Worm (Caenorhabditis elegans) whole organism, late embryonic: ENCODE measurements around the gene K10D2.8.

Experiments
- C08G9.2 ChIP-seq: sonication (generic microtip); optimal IDR thresholded peaks from 2 replicates; lab custom pipeline; 2016; ENCODE audit warnings: mild to moderate bottlenecking, missing genetic modification characterization, moderate library complexity, missing compliant biosample characterization
- C38D4.7 ChIP-seq: fragments of 200-800 bp; sonication (Bioruptor generic); optimal IDR thresholded peaks from 2 replicates; lab custom pipeline; 2018; ENCODE audit warnings: mild to moderate bottlenecking, missing genetic modification characterization, moderate library complexity, missing compliant biosample characterization
- K02D7.2 ChIP-seq: sonication (generic microtip); optimal IDR thresholded peaks from 2 replicates; lab custom pipeline; 2017; ENCODE audit warnings: mild to moderate bottlenecking, missing genetic modification characterization, missing compliant biosample characterization
- K09A11.1 ChIP-seq: sonication (generic microtip); optimal IDR thresholded peaks from 2 replicates; lab custom pipeline; 2017; ENCODE audit warnings: antibody characterized with exemption, mild to moderate bottlenecking, missing genetic modification characterization, missing compliant biosample characterization; ENCODE audit not compliant: insufficient read depth
- ceh-14 ChIP-seq: sonication (generic microtip); optimal IDR thresholded peaks from 2 replicates; lab custom pipeline; 2016; ENCODE audit warnings: missing genotype, missing genetic modification characterization, missing compliant biosample characterization
- ceh-30 ChIP-seq: fragments of 150-350 bp; optimal IDR thresholded peaks from 2 replicates; lab custom pipeline; 2014; ENCODE audit warnings: missing biosample characterization, missing genetic modification characterization
- ceh-31 ChIP-seq: sonication (generic microtip); optimal IDR thresholded peaks from 2 replicates; lab custom pipeline; 2016; ENCODE audit warnings: missing genetic modification characterization, missing compliant biosample characterization
- ceh-45 ChIP-seq: fragments of 200-800 bp; sonication (Bioruptor generic); IDR thresholded peaks from 2 replicates; pipeline ENCODE4 v1.3.6; 2022; ENCODE audit warnings: missing genetic modification reagents, missing genetic modification characterization, missing compliant biosample characterization
- ceh-6 ChIP-seq: fragments of 200-800 bp; sonication (Bioruptor generic); optimal IDR thresholded peaks from 2 replicates; lab custom pipeline; 2018; ENCODE audit warnings: mild to moderate bottlenecking, missing genetic modification characterization, missing compliant biosample characterization
- che-1 ChIP-seq: sonication (generic microtip); optimal IDR thresholded peaks from 2 replicates; lab custom pipeline; 2016; ENCODE audit warnings: mild to moderate bottlenecking, missing genetic modification characterization, missing compliant biosample characterization
- elt-2 ChIP-seq: sonication (generic microtip); optimal IDR thresholded peaks from 2 replicates; lab custom pipeline; 2016; ENCODE audit warnings: missing genetic modification reagents, missing genetic modification characterization, missing compliant biosample characterization
- elt-4 ChIP-seq: sonication (generic microtip); optimal IDR thresholded peaks from 2 replicates; lab custom pipeline; 2016; ENCODE audit warnings: missing genetic modification characterization, missing compliant biosample characterization
- eyg-1 ChIP-seq: sonication (generic microtip); optimal IDR thresholded peaks from 2 replicates; lab custom pipeline; 2016; ENCODE audit warnings: missing genotype, missing genetic modification characterization, missing compliant biosample characterization
- fax-1 ChIP-seq: sonication (generic microtip); optimal IDR thresholded peaks from 2 replicates; lab custom pipeline; 2016; ENCODE audit warnings: missing genotype, missing genetic modification characterization, missing compliant biosample characterization
- hlh-13 ChIP-seq: fragments of 200-800 bp; sonication (Bioruptor generic); optimal IDR thresholded peaks from 2 replicates; lab custom pipeline; 2018; ENCODE audit warnings: mild to moderate bottlenecking, missing genetic modification characterization, missing compliant biosample characterization
- hlh-30 ChIP-seq: sonication (generic microtip); optimal IDR thresholded peaks from 2 replicates; lab custom pipeline; 2017; ENCODE audit warnings: antibody characterized with exemption, missing genetic modification characterization, missing compliant biosample characterization; ENCODE audit not compliant: insufficient read depth
- hlh-6 ChIP-seq: sonication (generic microtip); optimal IDR thresholded peaks from 2 replicates; lab custom pipeline; 2016; ENCODE audit warnings: missing genotype, missing genetic modification characterization, missing compliant biosample characterization
- mec-3 ChIP-seq: sonication (generic microtip); optimal IDR thresholded peaks from 2 replicates; lab custom pipeline; 2016; ENCODE audit warnings: borderline replicate concordance, missing genetic modification characterization, missing compliant biosample characterization
- nhr-11 ChIP-seq: fragments of 150-350 bp; optimal IDR thresholded peaks from 2 replicates; lab custom pipeline; 2014; ENCODE audit warnings: missing biosample characterization, missing genetic modification characterization
- pag-3 ChIP-seq: sonication (generic microtip); optimal IDR thresholded peaks from 2 replicates; lab custom pipeline; 2016; ENCODE audit warnings: missing compliant biosample characterization, missing genetic modification characterization, borderline replicate concordance
- pha-2 ChIP-seq: sonication (generic microtip); optimal IDR thresholded peaks from 2 replicates; lab custom pipeline; 2017; ENCODE audit warnings: mild to moderate bottlenecking, missing genetic modification characterization, missing compliant biosample characterization
- pha-4 ChIP-seq: fragments of 150-350 bp; optimal IDR thresholded peaks from 2 replicates; lab custom pipeline; 2018; ENCODE audit warnings: missing biosample characterization, missing genetic modification reagents, missing genetic modification characterization
- pros-1 ChIP-seq: fragments of 150-350 bp; optimal IDR thresholded peaks from 2 replicates; lab custom pipeline; 2014; ENCODE audit warnings: missing biosample characterization, missing genetic modification reagents, missing genetic modification characterization
- sdc-2 ChIP-seq: sonication (generic microtip); optimal IDR thresholded peaks from 2 replicates; lab custom pipeline; 2016; ENCODE audit warnings: missing genotype, missing genetic modification characterization, missing compliant biosample characterization
- tbx-2 ChIP-seq: sonication (generic microtip); optimal IDR thresholded peaks from 2 replicates; lab custom pipeline; 2016; ENCODE audit warnings: missing genetic modification characterization, missing compliant biosample characterization
- tbx-7 ChIP-seq: sonication (generic microtip); optimal IDR thresholded peaks from 2 replicates; lab custom pipeline; 2016; ENCODE audit warnings: missing genotype, missing genetic modification characterization, missing compliant biosample characterization
- ttx-3 ChIP-seq: sonication (generic microtip); optimal IDR thresholded peaks from 2 replicates; lab custom pipeline; 2016; ENCODE audit warnings: missing genetic modification reagents, missing genetic modification characterization, missing compliant biosample characterization
- unc-55 ChIP-seq: sonication (generic microtip); optimal IDR thresholded peaks from 2 replicates; lab custom pipeline; 2017; ENCODE audit warnings: missing biosample characterization, missing genetic modification reagents, missing genetic modification characterization
- unc-86 ChIP-seq: sonication (generic microtip); optimal IDR thresholded peaks from 2 replicates; lab custom pipeline; 2016; ENCODE audit warnings: missing genetic modification characterization, missing compliant biosample characterization
- zip-5 ChIP-seq: sonication (generic microtip); optimal IDR thresholded peaks from 2 replicates; lab custom pipeline; 2016; ENCODE audit warnings: missing genetic modification characterization, missing compliant biosample characterization

K10D2.8 gene

ce11 chrIII:5141935-5142334, 46.6 kb upstream of the K10D2.8 start:
- TF ChIP-seq unc-55 (GFP tag; lab: Kevin White, UChicago) (peak; percentile 4), hlh-30 (tag; lab: Kevin White, UChicago) (peak; percentile 28), pros-1 (tag; lab: Kevin White, UChicago) (no peak), pag-3 (tag; lab: Kevin White, UChicago) (no peak)

ce11 chrIII:5143520-5143919, 45.0 kb upstream of the K10D2.8 start:
- no peak for TF ChIP-seq che-1 (tag; lab: Kevin White, UChicago)
- TF ChIP-seq elt-2 (tag; lab: Kevin White, UChicago): peak; percentile 18

- TF ChIP-seq pha-4 (tag; lab: Kevin White, UChicago) (no peak), K02D7.2 (tag; lab: Kevin White, UChicago) (no peak), ttx-3 (tag; lab: Kevin White, UChicago) (no peak), hlh-30 (tag; lab: Kevin White, UChicago) (peak; percentile 23), elt-4 (tag; lab: Kevin White, UChicago) (no peak), hlh-6 (tag; lab: Kevin White, UChicago) (no peak)
These were observed 44.4 kb upstream of the K10D2.8 start for ce11 chrIII:5144169-5144568.

ce11 chrIII:5145874-5146273, 42.7 kb upstream of the K10D2.8 start:
- TF ChIP-seq nhr-11 (tag; lab: Kevin White, UChicago) (no peak), ttx-3 (tag; lab: Kevin White, UChicago) (no peak), unc-55 (GFP tag; lab: Kevin White, UChicago) (no peak), K09A11.1 (tag; lab: Kevin White, UChicago) (no peak), mec-3 (tag; lab: Kevin White, UChicago) (no peak), K02D7.2 (tag; lab: Kevin White, UChicago) (no peak), unc-86 (tag; lab: Kevin White, UChicago) (no peak), ceh-31 (tag; lab: Kevin White, UChicago) (no peak)

ce11 chrIII:5146749-5147148, 41.8 kb upstream of the K10D2.8 start:
- no peak for TF ChIP-seq ceh-30 (tag; lab: Kevin White, UChicago)
- peak; percentile 74 for TF ChIP-seq tbx-2 (tag; lab: Kevin White, UChicago)
- peak; percentile 91 for TF ChIP-seq elt-2 (tag; lab: Kevin White, UChicago)

- TF ChIP-seq pha-2 (tag; lab: Kevin White, UChicago) (no peak), hlh-6 (tag; lab: Kevin White, UChicago) (no peak), sdc-2 (tag; lab: Kevin White, UChicago) (no peak), C08G9.2 (no peak), fax-1 (no peak), eyg-1 (tag; lab: Kevin White, UChicago) (no peak), elt-2 (tag; lab: Kevin White, UChicago) (no peak), pag-3 (tag; lab: Kevin White, UChicago) (no peak), unc-55 (GFP tag; lab: Kevin White, UChicago) (no peak), tbx-7 (tag; lab: Kevin White, UChicago) (no peak), hlh-13 (no peak), ceh-14 (tag; lab: Kevin White, UChicago) (no peak), ceh-6 (no peak), zip-5 (tag; lab: Kevin White, UChicago) (no peak), ceh-45 (GFP tag; lab: Robert Waterston, UW) (no peak), C38D4.7 (GFP tag; lab: Kevin White, UChicago) (no peak)
These were observed 41.1 kb upstream of the K10D2.8 start for ce11 chrIII:5147445-5147844.
